Fruit fly (Drosophila melanogaster) whole organism, wandering third instar larva: Measurements from ENCODE around the gene eca.

Source experiments
- Abd-B ChIP-seq: fragments of >200 bp; optimal IDR thresholded peaks from 2 replicates; lab custom pipeline; 2017; ENCODE audit warnings: missing biosample characterization, missing genetic modification characterization
- CG32264 ChIP-seq: fragments of 200-800 bp; sonication (Bioruptor generic); optimal IDR thresholded peaks from 2 replicates; lab custom pipeline; 2016; ENCODE audit warnings: missing biosample characterization, missing genetic modification characterization
- CG9705 ChIP-seq: fragments of 200-800 bp; sonication (Bioruptor generic); optimal IDR thresholded peaks from 2 replicates; lab custom pipeline; 2018; ENCODE audit warnings: missing biosample characterization, mild to moderate bottlenecking, missing genetic modification characterization
- CrebA ChIP-seq: fragments of 200-800 bp; sonication (Bioruptor generic); optimal IDR thresholded peaks from 2 replicates; lab custom pipeline; 2016; ENCODE audit warnings: missing biosample characterization, mild to moderate bottlenecking, missing genetic modification characterization, borderline replicate concordance
- Dfd ChIP-seq: fragments of >200 bp; optimal IDR thresholded peaks from 2 replicates; lab custom pipeline; 2017; ENCODE audit warnings: missing biosample characterization, missing genetic modification characterization
- Dif ChIP-seq: fragments of 200-275, 200-300 bp; sonication (Bioruptor generic); optimal IDR thresholded peaks from 2 replicates; lab custom pipeline; 2018; ENCODE audit warnings: missing biosample characterization, missing genetic modification characterization; ENCODE audit not compliant: partially characterized antibody
- GATAd ChIP-seq: sonication (Bioruptor generic); optimal IDR thresholded peaks from 2 replicates; lab custom pipeline; 2016; ENCODE audit warnings: missing biosample characterization, missing genetic modification characterization
- HLH106 ChIP-seq: fragments of 200-800 bp; optimal IDR thresholded peaks from 3 replicates; lab custom pipeline; 2019; ENCODE audit warnings: missing biosample characterization, mild to moderate bottlenecking, missing genetic modification characterization, moderate library complexity
- Hnf4 ChIP-seq: fragments of 200-800 bp; sonication (Bioruptor generic); optimal IDR thresholded peaks from 2 replicates; lab custom pipeline; 2016; ENCODE audit warnings: missing biosample characterization, mild to moderate bottlenecking, missing genetic modification characterization
- Hr78 ChIP-seq: fragments of >200 bp; optimal IDR thresholded peaks from 2 replicates; lab custom pipeline; 2017; ENCODE audit warnings: missing biosample characterization, missing genetic modification characterization
- Hr83 ChIP-seq: fragments of 200-300 bp; sonication (Bioruptor generic); optimal IDR thresholded peaks from 2 replicates; lab custom pipeline; 2016; ENCODE audit warnings: missing biosample characterization, mild to moderate bottlenecking, missing genetic modification characterization, moderate library complexity; ENCODE audit not compliant: poor library complexity, severe bottlenecking
- Jra ChIP-seq: sonication (Bioruptor generic); optimal IDR thresholded peaks from 2 replicates; lab custom pipeline; 2016; ENCODE audit warnings: missing biosample characterization, missing genetic modification characterization
- Mio ChIP-seq: sonication (Bioruptor generic); optimal IDR thresholded peaks from 2 replicates; lab custom pipeline; 2016; ENCODE audit warnings: missing biosample characterization, missing genetic modification characterization
- Myc ChIP-seq: fragments of >200 bp; optimal IDR thresholded peaks from 2 replicates; lab custom pipeline; 2017
- N ChIP-seq: fragments of >200 bp; optimal IDR thresholded peaks from 2 replicates; lab custom pipeline; 2018; ENCODE audit warnings: missing biosample characterization, missing external identifiers, missing genetic modification characterization
- OdsH ChIP-seq: fragments of 200-800 bp; sonication (Bioruptor generic); optimal IDR thresholded peaks from 2 replicates; lab custom pipeline; 2016; ENCODE audit warnings: missing biosample characterization, mild to moderate bottlenecking, missing genetic modification characterization
- Rel ChIP-seq, 2 experiments: fragments of 200-800 bp; sonication (Bioruptor generic) in 1 of 2; optimal IDR thresholded peaks; 2 replicates in 1 of 2; 3 replicates in 1 of 2; lab custom pipeline; 2016 to 2019; ENCODE audit warnings: mild to moderate bottlenecking in 2 of 2, missing biosample characterization in 2 of 2, missing genetic modification characterization in 2 of 2, moderate library complexity in 1 of 2
- Sp1 ChIP-seq: fragments of 200-800 bp; sonication (Bioruptor generic); optimal IDR thresholded peaks from 3 replicates; lab custom pipeline; 2019; ENCODE audit warnings: missing biosample characterization, mild to moderate bottlenecking, missing genetic modification characterization, moderate library complexity
- Vsx2 ChIP-seq: fragments of 200-300, 225-300 bp; sonication (Bioruptor generic); optimal IDR thresholded peaks from 2 replicates; lab custom pipeline; 2018; ENCODE audit warnings: missing biosample characterization, missing genetic modification characterization; ENCODE audit not compliant: partially characterized antibody
- br ChIP-seq: fragments of 200-800 bp; sonication (Bioruptor generic); optimal IDR thresholded peaks from 2 replicates; lab custom pipeline; 2016; ENCODE audit warnings: missing biosample characterization, missing genetic modification characterization
- brk ChIP-seq: fragments of 200-800 bp; sonication (Bioruptor generic); optimal IDR thresholded peaks from 2 replicates; lab custom pipeline; 2016; ENCODE audit warnings: missing biosample characterization, mild to moderate bottlenecking, missing genetic modification characterization
- dl ChIP-seq, 2 experiments: fragments of 175-275, 200-275 bp in 1 of 2; fragments of 200-275 bp in 1 of 2; sonication (Bioruptor generic); optimal IDR thresholded peaks; lab custom pipeline; 2018; ENCODE audit warnings: mild to moderate bottlenecking in 2 of 2, missing biosample characterization in 2 of 2, missing genetic modification characterization in 2 of 2, moderate library complexity in 2 of 2; ENCODE audit not compliant: partially characterized antibody in 2 of 2, insufficient read depth in 1 of 2
- dmrt93B ChIP-seq: fragments of 200-800 bp; sonication (Bioruptor generic); optimal IDR thresholded peaks from 2 replicates; lab custom pipeline; 2018; ENCODE audit warnings: missing biosample characterization, mild to moderate bottlenecking, missing genetic modification characterization
- dsf ChIP-seq: sonication (Bioruptor generic); optimal IDR thresholded peaks from 2 replicates; lab custom pipeline; 2016; ENCODE audit warnings: missing biosample characterization, missing genetic modification characterization, borderline replicate concordance
- ey ChIP-seq: fragments of 200-800 bp; sonication (Bioruptor generic); optimal IDR thresholded peaks from 2 replicates; lab custom pipeline; 2016; ENCODE audit warnings: missing biosample characterization, missing genetic modification characterization
- foxo ChIP-seq, 2 experiments: fragments of 200-800 bp; sonication (Bioruptor generic); optimal IDR thresholded peaks; 2 replicates in 1 of 2; 3 replicates in 1 of 2; lab custom pipeline; 2016 to 2017; ENCODE audit warnings: missing biosample characterization in 2 of 2, missing genetic modification characterization in 2 of 2
- fru ChIP-seq: fragments of 200-800 bp; sonication (Bioruptor generic); optimal IDR thresholded peaks from 3 replicates; lab custom pipeline; 2016; ENCODE audit warnings: missing biosample characterization, mild to moderate bottlenecking, missing genetic modification characterization
- h ChIP-seq: fragments of 200-800 bp; sonication (Bioruptor generic); optimal IDR thresholded peaks from 3 replicates; lab custom pipeline; 2016; ENCODE audit warnings: missing biosample characterization, mild to moderate bottlenecking, missing genetic modification characterization
- jim ChIP-seq: fragments of 175-275, 200-325 bp; sonication (Bioruptor generic); optimal IDR thresholded peaks from 2 replicates; lab custom pipeline; 2016; ENCODE audit warnings: missing biosample characterization, mild to moderate bottlenecking, missing genetic modification characterization
- lola ChIP-seq: fragments of >200 bp; optimal IDR thresholded peaks from 2 replicates; lab custom pipeline; 2017; ENCODE audit warnings: missing biosample characterization, missing genetic modification characterization
- pan ChIP-seq: fragments of >200 bp; optimal IDR thresholded peaks from 2 replicates; lab custom pipeline; 2017
- psq ChIP-seq: fragments of 200-800 bp; sonication (Bioruptor generic); optimal IDR thresholded peaks from 3 replicates; lab custom pipeline; 2017; ENCODE audit warnings: missing biosample characterization, mild to moderate bottlenecking, missing genetic modification characterization, moderate library complexity
- rgr ChIP-seq: fragments of 200-800 bp; sonication (Bioruptor generic); optimal IDR thresholded peaks from 3 replicates; lab custom pipeline; 2016; ENCODE audit warnings: missing biosample characterization, mild to moderate bottlenecking, missing genetic modification characterization
- sage ChIP-seq: fragments of 200-800 bp; sonication (Bioruptor generic); optimal IDR thresholded peaks from 2 replicates; lab custom pipeline; 2016; ENCODE audit warnings: missing biosample characterization, mild to moderate bottlenecking, missing genetic modification characterization
- sv ChIP-seq: fragments of 200-800 bp; sonication (Bioruptor generic); optimal IDR thresholded peaks from 3 replicates; lab custom pipeline; 2016; ENCODE audit warnings: missing biosample characterization, missing genetic modification characterization
- tai ChIP-seq: sonication (Bioruptor generic); optimal IDR thresholded peaks from 2 replicates; lab custom pipeline; 2016; ENCODE audit warnings: missing biosample characterization, missing genetic modification characterization
- usp ChIP-seq: fragments of >200 bp; optimal IDR thresholded peaks from 2 replicates; lab custom pipeline; 2017; ENCODE audit warnings: missing biosample characterization, missing genetic modification characterization
- woc ChIP-seq: sonication (Bioruptor generic); optimal IDR thresholded peaks from 2 replicates; lab custom pipeline; 2016; ENCODE audit warnings: missing biosample characterization, mild to moderate bottlenecking, missing genetic modification characterization

eca gene

dm6 chr3R:9704183-9705007, 19.1 kb upstream of the eca start (continued):
- TF ChIP-seq tai (GFP tag; lab: Kevin White, UChicago) = no peak
- TF ChIP-seq CrebA (GFP tag; lab: Kevin White, UChicago) = no peak
- TF ChIP-seq, all 38 proteins: peak for 12

DNA sequence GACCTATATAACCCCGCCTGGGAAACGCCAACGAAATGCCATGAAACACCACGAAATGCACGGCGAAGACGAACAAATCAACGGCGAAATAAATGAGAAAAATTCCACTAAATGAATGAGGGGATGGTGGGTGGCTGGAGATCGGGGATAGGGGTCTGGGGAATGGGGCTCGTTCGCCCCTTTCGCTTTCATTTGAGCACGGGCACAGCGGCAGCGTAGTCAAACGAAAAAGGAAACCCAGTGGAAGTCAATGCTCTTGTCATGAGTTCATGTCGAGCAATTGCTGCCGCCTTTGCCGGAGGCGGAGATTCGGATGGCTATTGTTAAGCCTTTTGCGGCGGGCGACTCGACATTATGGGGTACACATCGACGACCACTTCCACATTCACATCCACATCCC, 18.0 kb upstream of the eca start:
- TF ChIP-seq CG32264 (GFP tag; lab: Kevin White, UChicago) (no peak), jim (GFP tag; lab: Kevin White, UChicago) (no peak), tai (GFP tag; lab: Kevin White, UChicago) (no peak), fru (GFP tag; lab: Kevin White, UChicago) (no peak), Jra (GFP tag; lab: Kevin White, UChicago) (no peak), dl (GFP tag; optimal IDR thresholded peaks at IDR 0.05; lab: Kevin White, UChicago; ENCODE audit: insufficient read depth in 1 of 2, partially characterized antibody in 2 of 2) (no peak), Hnf4 (no peak), pan (lab: Kevin White, UChicago) (no peak)

DNA sequence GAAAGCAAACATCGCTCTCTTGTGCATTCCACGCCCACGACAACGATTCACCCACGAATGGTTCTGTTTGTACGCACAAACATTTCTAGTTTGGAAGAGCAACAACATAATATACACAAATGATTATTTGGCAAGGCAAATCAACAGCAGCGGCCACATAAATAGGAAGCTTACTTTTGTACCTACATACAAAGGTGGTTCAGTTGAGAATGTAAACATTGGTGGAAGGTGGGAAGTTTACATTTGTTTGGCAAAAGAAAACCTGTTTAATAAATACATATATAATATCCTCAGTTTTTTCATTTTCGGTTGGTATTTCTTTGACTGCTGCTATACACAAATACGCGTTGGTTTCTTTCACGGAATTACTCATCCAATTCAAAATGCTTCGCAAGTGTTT, 17.3 kb upstream of the eca start:
- TF ChIP-seq brk (GFP tag; lab: Kevin White, UChicago) (no peak), Sp1 (peak; percentile 22), OdsH (peak; percentile 58), Dfd (GFP tag; lab: Kevin White, UChicago) (no peak), Jra (GFP tag; lab: Kevin White, UChicago) (no peak), dmrt93B (GFP tag; lab: Kevin White, UChicago) (no peak), psq (GFP tag; lab: Kevin White, UChicago) (peak; percentile 32), fru (GFP tag; lab: Kevin White, UChicago) (peak; percentile 23), CG32264 (GFP tag; lab: Kevin White, UChicago) (no peak), jim (GFP tag; lab: Kevin White, UChicago) (no peak), lola (GFP tag; lab: Kevin White, UChicago) (no peak), tai (GFP tag; lab: Kevin White, UChicago) (no peak), N (GFP tag; lab: Kevin White, UChicago) (no peak), h (GFP tag; lab: Kevin White, UChicago) (peak; percentile 74), sage (GFP tag; lab: Kevin White, UChicago) (no peak), Abd-B (GFP tag; lab: Kevin White, UChicago) (no peak), foxo (GFP tag; optimal IDR thresholded peaks at IDR 0.05; lab: Kevin White, UChicago) (peak in 1 of 2 experiments; percentile 65), Mio (GFP tag; lab: Kevin White, UChicago) (no peak), Myc (lab: Kevin White, UChicago) (no peak), CG9705 (GFP tag; lab: Kevin White, UChicago) (no peak), sv (peak; percentile 91), Hr78 (no peak), CrebA (GFP tag; lab: Kevin White, UChicago) (no peak), dsf (peak; percentile 39), pan (lab: Kevin White, UChicago) (no peak), HLH106 (tag; lab: Kevin White, UChicago) (peak; percentile 38), dl (GFP tag; optimal IDR thresholded peaks at IDR 0.05; lab: Kevin White, UChicago; ENCODE audit: insufficient read depth in 1 of 2, partially characterized antibody in 2 of 2) (no peak), Hnf4 (peak; percentile 67), Dif (GFP tag; lab: Kevin White, UChicago) (no peak), GATAd (GFP tag; lab: Kevin White, UChicago) (peak; percentile 16), woc (GFP tag; lab: Kevin White, UChicago) (peak; percentile 9), Hr83 (GFP tag; lab: Kevin White, UChicago) (no peak), usp (GFP tag; lab: Kevin White, UChicago) (no peak), Vsx2 (GFP tag; lab: Kevin White, UChicago) (no peak), Rel (GFP tag; optimal IDR thresholded peaks at IDR 0.05; lab: Kevin White, UChicago) (peak; percentile 36), Rel (tag; optimal IDR thresholded peaks at IDR 0.05; lab: Kevin White, UChicago) (no peak), rgr (GFP tag; lab: Kevin White, UChicago) (peak; percentile 77), br (GFP tag; lab: Kevin White, UChicago) (peak; percentile 37), ey (GFP tag; lab: Kevin White, UChicago) (peak; percentile 67)
- TF ChIP-seq, all 38 proteins: peak for 16
